Fruit fly (Drosophila melanogaster): ENCODE results near the gene B52.

The B52 gene

DNA sequence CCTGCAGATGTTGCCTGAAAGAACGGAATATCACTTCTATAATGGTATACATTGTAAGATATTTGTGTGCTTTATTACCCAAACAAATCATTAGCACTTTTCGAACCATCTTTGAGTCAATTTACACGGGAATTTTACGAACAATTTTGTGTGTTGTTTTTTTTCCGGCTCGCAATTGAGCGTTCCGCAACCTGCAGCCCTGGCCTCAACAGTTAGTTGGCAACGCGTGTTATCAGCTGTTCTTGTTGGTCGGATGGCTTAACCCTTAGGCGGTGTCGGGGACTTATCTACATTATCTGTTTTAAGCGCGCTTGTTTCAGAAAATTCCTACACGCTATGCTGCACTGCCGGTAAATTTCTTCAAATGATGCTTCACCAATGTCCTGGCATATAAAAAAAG is 49.5 kb downstream of the B52 start (continued):
- TF ChIP-seq CG32772 (GFP tag; IDR thresholded peaks at IDR 0.05) (peak; percentile 55), nom (GFP tag; optimal IDR thresholded peaks at IDR 0.05) (no peak), maf-S (GFP tag; optimal IDR thresholded peaks at IDR 0.05) (no peak), CG9609 (GFP tag; optimal IDR thresholded peaks at IDR 0.05) (no peak), CG7745 (tag; optimal IDR thresholded peaks at IDR 0.05) (no peak), CG15479 (GFP tag; optimal IDR thresholded peaks at IDR 0.05) (no peak), CG9932 (GFP tag; IDR thresholded peaks at IDR 0.05) (peak; percentile 56)

DNA sequence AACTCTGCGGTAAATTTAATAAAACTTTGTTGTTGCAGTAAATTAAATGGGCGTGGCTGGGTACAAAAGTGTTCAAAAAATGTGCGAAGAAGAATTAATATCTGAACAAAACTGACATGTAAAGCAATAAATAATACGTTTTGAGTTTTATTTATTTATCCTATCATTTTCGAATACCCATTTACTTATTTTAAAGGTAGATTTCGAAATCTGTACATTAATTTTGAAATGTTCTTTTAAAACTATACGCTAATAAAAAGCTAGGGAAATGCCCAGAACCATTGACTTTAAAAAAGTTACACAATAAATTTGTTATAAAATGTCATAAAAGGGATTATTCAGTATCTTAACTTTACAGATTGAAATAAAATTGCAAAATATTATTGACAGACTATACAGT is 50.6 kb downstream of the B52 start, which contains the start of the genes primo-1 and primo-2:
primo-1 (minus strand) TSS at position 101 of the 400 bp plus-strand sequence.
primo-2 (minus strand) TSS at position 101 of the 400 bp plus-strand sequence.
- TF ChIP-seq bbx (GFP tag; IDR thresholded peaks at IDR 0.05; ENCODE audit: partially characterized antibody) (no peak), pros (GFP tag; optimal IDR thresholded peaks at IDR 0.05) (no peak)

DNA sequence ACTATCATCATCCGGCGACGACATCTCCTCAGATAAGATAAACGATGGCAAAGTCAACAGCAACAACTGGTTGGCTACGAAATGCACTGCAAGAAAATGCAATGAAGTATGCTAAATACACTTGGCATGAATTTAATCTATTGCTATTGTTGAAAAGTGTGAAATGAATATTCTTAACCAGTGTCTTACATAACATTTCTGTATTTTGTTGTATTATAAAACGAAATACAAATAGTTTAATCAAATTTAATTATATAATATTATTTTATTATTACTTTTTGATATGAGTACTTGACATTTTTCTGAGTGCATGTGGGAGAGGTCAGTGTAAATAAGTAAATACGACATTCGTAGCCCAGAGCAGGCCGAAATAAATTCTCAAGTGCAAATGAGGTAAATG is 52.4 kb downstream of the B52 start:
- peak; percentile 71 for TF ChIP-seq Sox100B (GFP tag; optimal IDR thresholded peaks at IDR 0.05)
- TF ChIP-seq BtbVII (GFP tag; optimal IDR thresholded peaks at IDR 0.05) = peak; percentile 21
- peak; percentile 45 for TF ChIP-seq Med (GFP tag)
- TF ChIP-seq CG2678 (tag; optimal IDR thresholded peaks at IDR 0.05) = peak; percentile 64
- TF ChIP-seq CG10979 (tag; optimal IDR thresholded peaks at IDR 0.05) = peak; percentile 58
- peak; percentile 41; the same call in 1 of the 2 replicates for TF ChIP-seq CG4404 (GFP tag; IDR thresholded peaks at IDR 0.05)
- TF ChIP-seq CG12391 (tag; optimal IDR thresholded peaks at IDR 0.05) = peak; percentile 53
- TF ChIP-seq tx (GFP tag; optimal IDR thresholded peaks at IDR 0.05) = no peak
- TF ChIP-seq fd102C (GFP tag; optimal IDR thresholded peaks at IDR 0.05) = peak; percentile 21
- TF ChIP-seq sens (GFP tag) = no peak
- no peak for TF ChIP-seq tna (GFP tag; IDR thresholded peaks at IDR 0.05; ENCODE audit: partially characterized antibody)
- no peak for TF ChIP-seq crc (GFP tag; optimal IDR thresholded peaks at IDR 0.05)
- TF ChIP-seq CG1529 (GFP tag; optimal IDR thresholded peaks at IDR 0.05) = peak; percentile 22
- TF ChIP-seq CG9437 (GFP tag; optimal IDR thresholded peaks at IDR 0.05) = peak; percentile 32
- TF ChIP-seq CG11695 (GFP tag; IDR thresholded peaks at IDR 0.05) = no peak
- TF ChIP-seq CG4424 (GFP tag; optimal IDR thresholded peaks at IDR 0.05) = peak; percentile 51
- peak; percentile 66 for TF ChIP-seq Drgx (GFP tag; IDR thresholded peaks at IDR 0.05)
- no peak for TF ChIP-seq Deaf1 (tag; optimal IDR thresholded peaks at IDR 0.05)
- TF ChIP-seq ro (GFP tag; IDR thresholded peaks at IDR 0.05) = no peak
- peak; percentile 23 for TF ChIP-seq CG11723 (GFP tag; optimal IDR thresholded peaks at IDR 0.05)
- TF ChIP-seq tll (GFP tag; optimal IDR thresholded peaks at IDR 0.05) = peak in 1 of 2 experiments; percentile 42
- TF ChIP-seq CG10543 (GFP tag; optimal IDR thresholded peaks at IDR 0.05) = no peak
- TF ChIP-seq CG18599 (GFP tag; optimal IDR thresholded peaks at IDR 0.05) = peak; percentile 20
- peak; percentile 2 for TF ChIP-seq Chrac-16 (GFP tag; optimal IDR thresholded peaks at IDR 0.05)
- TF ChIP-seq Bdp1 (GFP tag; optimal IDR thresholded peaks at IDR 0.05) = no peak
- TF ChIP-seq Fer1 (GFP tag; optimal IDR thresholded peaks at IDR 0.05) = peak; percentile 30
- no peak for TF ChIP-seq CG31224 (GFP tag; IDR thresholded peaks at IDR 0.05)
- no peak for TF ChIP-seq CG12942 (GFP tag; optimal IDR thresholded peaks at IDR 0.05)
- TF ChIP-seq nom (GFP tag; optimal IDR thresholded peaks at IDR 0.05) = no peak
- TF ChIP-seq kay (GFP tag; optimal IDR thresholded peaks at IDR 0.05) = no peak
- peak; percentile 63 for TF ChIP-seq CG14710 (tag; optimal IDR thresholded peaks at IDR 0.05)
- no peak for TF ChIP-seq TFAM (GFP tag; optimal IDR thresholded peaks at IDR 0.05)
- no peak for TF ChIP-seq CG32532 (GFP tag; IDR thresholded peaks at IDR 0.05)
- no peak for TF ChIP-seq CkIIα-i1 (GFP tag; IDR thresholded peaks at IDR 0.05)
- peak in 1 of 2 experiments; percentile 32 for TF ChIP-seq Pdp1 (GFP tag; optimal IDR thresholded peaks at IDR 0.05)
- no peak for TF ChIP-seq bowl (GFP tag; IDR thresholded peaks at IDR 0.05)
- TF ChIP-seq peb (GFP tag; IDR thresholded peaks at IDR 0.05) = no peak
- TF ChIP-seq CG34422 (GFP tag; IDR thresholded peaks at IDR 0.05) = no peak
- TF ChIP-seq sisA (GFP tag; IDR thresholded peaks at IDR 0.05) = no peak; the same call in 1 of the 2 replicates
